Fruit fly (Drosophila melanogaster) whole organism, pupa: ENCODE measurements around the gene GluRIID.

Experiments
- CG10348 ChIP-seq: fragments of 200-800 bp; sonication (Bioruptor generic); IDR thresholded peaks from 2 replicates; pipeline ENCODE4 v1.3.6; 2022; ENCODE audit warnings: missing biosample characterization, missing genetic modification characterization
- CG12605 ChIP-seq: fragments of 200-800 bp; sonication (Bioruptor generic); IDR thresholded peaks from 2 replicates; pipeline ENCODE4 v1.3.6; 2022; ENCODE audit warnings: missing biosample characterization, missing genetic modification characterization
- CG13204 ChIP-seq: fragments of 200-800 bp; sonication (Bioruptor generic); optimal IDR thresholded peaks from 2 replicates; lab custom pipeline; 2018; ENCODE audit warnings: missing biosample characterization, mild to moderate bottlenecking, missing genetic modification characterization, moderate library complexity
- CG14655 ChIP-seq: fragments of 200-800 bp; sonication (Bioruptor generic); optimal IDR thresholded peaks from 3 replicates; lab custom pipeline; 2017; ENCODE audit warnings: mild to moderate bottlenecking, missing biosample characterization, missing genetic modification reagents, missing genetic modification characterization
- CG15710 ChIP-seq: fragments of 200-800 bp; sonication (Bioruptor generic); optimal IDR thresholded peaks from 2 replicates; lab custom pipeline; 2018; ENCODE audit warnings: missing biosample characterization, mild to moderate bottlenecking, missing genetic modification characterization, moderate library complexity
- CG17806 ChIP-seq: fragments of 200-800 bp; sonication (Bioruptor generic); optimal IDR thresholded peaks from 2 replicates; lab custom pipeline; 2018; ENCODE audit warnings: missing biosample characterization, mild to moderate bottlenecking, missing genetic modification characterization, moderate library complexity
- CG32121 ChIP-seq: fragments of 200-800 bp; sonication (Bioruptor generic); IDR thresholded peaks from 2 replicates; pipeline ENCODE4 v1.3.6; 2022; ENCODE audit warnings: missing biosample characterization, missing genetic modification characterization
- CG34367 ChIP-seq: fragments of 200-800 bp; sonication (Bioruptor generic); optimal IDR thresholded peaks from 2 replicates; lab custom pipeline; 2018; ENCODE audit warnings: missing biosample characterization, mild to moderate bottlenecking, missing genetic modification characterization
- CG4496 ChIP-seq: fragments of 200-800 bp; sonication (Bioruptor generic); IDR thresholded peaks from 3 replicates; pipeline ENCODE4 v1.3.6; 2022; ENCODE audit warnings: missing biosample characterization, missing genetic modification characterization
- CG8159 ChIP-seq: fragments of 200-800 bp; sonication (Bioruptor generic); optimal IDR thresholded peaks from 3 replicates; lab custom pipeline; 2018; ENCODE audit warnings: missing biosample characterization, mild to moderate bottlenecking, missing genetic modification characterization, moderate library complexity
- CG8301 ChIP-seq: fragments of 200-800 bp; sonication (Bioruptor generic); optimal IDR thresholded peaks from 2 replicates; lab custom pipeline; 2018; ENCODE audit warnings: missing biosample characterization, mild to moderate bottlenecking, missing genetic modification characterization
- CG9948 ChIP-seq: fragments of 200-800 bp; sonication (Bioruptor generic); optimal IDR thresholded peaks from 2 replicates; lab custom pipeline; 2018; ENCODE audit warnings: missing biosample characterization, mild to moderate bottlenecking, missing genetic modification characterization, moderate library complexity
- D1 ChIP-seq: fragments of 200-800 bp; sonication (Bioruptor generic); optimal IDR thresholded peaks from 2 replicates; lab custom pipeline; 2018; ENCODE audit warnings: missing biosample characterization, mild to moderate bottlenecking, missing genetic modification characterization, moderate library complexity
- Ets98B ChIP-seq: fragments of 200-800 bp; sonication (Bioruptor generic); IDR thresholded peaks from 2 replicates; pipeline ENCODE4 v1.3.6; 2022; ENCODE audit warnings: missing biosample characterization, missing genetic modification characterization
- Pif1A ChIP-seq: fragments of 200-800 bp; sonication (Bioruptor generic); optimal IDR thresholded peaks from 3 replicates; lab custom pipeline; 2016; ENCODE audit warnings: missing biosample characterization, missing genetic modification characterization
- Pif1B ChIP-seq: fragments of 200-800 bp; sonication (Bioruptor generic); optimal IDR thresholded peaks from 3 replicates; lab custom pipeline; 2016; ENCODE audit warnings: missing biosample characterization, missing genetic modification characterization
- Snoo ChIP-seq: fragments of 200-800 bp; sonication (Bioruptor generic); optimal IDR thresholded peaks from 3 replicates; lab custom pipeline; 2017; ENCODE audit warnings: missing biosample characterization, mild to moderate bottlenecking, missing genetic modification characterization, inconsistent platforms
- fd96Ca ChIP-seq: fragments of 200-800 bp; sonication (Bioruptor generic); IDR thresholded peaks from 3 replicates; pipeline ENCODE4 v1.3.6; 2022; ENCODE audit warnings: missing biosample characterization, missing genetic modification characterization
- gl ChIP-seq: fragments of 200-800 bp; sonication (Bioruptor generic); optimal IDR thresholded peaks from 2 replicates; lab custom pipeline; 2018; ENCODE audit warnings: missing biosample characterization, mild to moderate bottlenecking, missing genetic modification characterization
- rn ChIP-seq: fragments of 200-800 bp; sonication (Bioruptor generic); IDR thresholded peaks from 2 replicates; pipeline ENCODE4 v1.3.6; 2022; ENCODE audit warnings: missing biosample characterization, missing genetic modification characterization

GluRIID gene

dm6 chr3R:20652350-20652749 lies at the start of gene GluRIID:
GluRIID (minus strand) TSS chr3R:20652450.
- no peak for TF ChIP-seq Pif1B (GFP tag; lab: Kevin White, UChicago)

DNA sequence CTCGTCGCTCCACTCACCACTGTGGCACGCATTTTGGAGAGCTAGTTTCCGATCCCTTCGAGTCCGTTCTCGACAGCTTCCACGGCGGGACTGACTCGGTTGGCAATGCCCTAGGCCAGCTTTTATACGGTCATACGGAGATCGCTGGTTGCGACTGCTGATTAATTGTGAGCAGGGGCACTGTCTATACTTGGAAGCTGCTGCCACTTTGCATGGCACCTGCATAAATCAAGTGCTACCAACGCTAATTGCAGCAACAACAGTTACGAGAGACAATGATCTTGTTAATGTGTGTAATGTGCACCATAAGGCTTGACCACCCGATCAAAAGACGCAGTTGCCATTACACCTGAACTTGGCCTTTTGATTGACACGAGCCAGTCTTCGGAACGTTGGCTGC lies 25.0 kb upstream of the GluRIID start, which contains the start of gene CG4000:
CG4000 (minus strand) TSS at position 101 of the 400 bp plus-strand sequence.
- TF ChIP-seq Ets98B (GFP tag; lab: Robert Waterston, UW) (no peak), CG13204 (no peak)
- TF ChIP-seq, all 21 proteins: peak for 0

dm6 chr3R:20675772-20676171 lies 23.5 kb upstream of the GluRIID start:
- TF ChIP-seq Pif1A (GFP tag; lab: Kevin White, UChicago) (no peak), Snoo (tag; lab: Kevin White, UChicago) (no peak), Pif1B (GFP tag; lab: Kevin White, UChicago) (no peak), gl (tag; lab: Kevin White, UChicago) (no peak), CG8301 (tag; lab: Kevin White, UChicago) (no peak), CG32121 (GFP tag; lab: Robert Waterston, UW) (no peak), fd96Ca (GFP tag; lab: Robert Waterston, UW) (no peak), CG15710 (tag; lab: Kevin White, UChicago) (no peak), CG34367 (tag; lab: Kevin White, UChicago) (no peak), CG4496 (no peak), CG8159 (tag; lab: Kevin White, UChicago) (no peak), CG12605 (no peak), CG14655 (GFP tag; lab: Kevin White, UChicago) (no peak)

DNA sequence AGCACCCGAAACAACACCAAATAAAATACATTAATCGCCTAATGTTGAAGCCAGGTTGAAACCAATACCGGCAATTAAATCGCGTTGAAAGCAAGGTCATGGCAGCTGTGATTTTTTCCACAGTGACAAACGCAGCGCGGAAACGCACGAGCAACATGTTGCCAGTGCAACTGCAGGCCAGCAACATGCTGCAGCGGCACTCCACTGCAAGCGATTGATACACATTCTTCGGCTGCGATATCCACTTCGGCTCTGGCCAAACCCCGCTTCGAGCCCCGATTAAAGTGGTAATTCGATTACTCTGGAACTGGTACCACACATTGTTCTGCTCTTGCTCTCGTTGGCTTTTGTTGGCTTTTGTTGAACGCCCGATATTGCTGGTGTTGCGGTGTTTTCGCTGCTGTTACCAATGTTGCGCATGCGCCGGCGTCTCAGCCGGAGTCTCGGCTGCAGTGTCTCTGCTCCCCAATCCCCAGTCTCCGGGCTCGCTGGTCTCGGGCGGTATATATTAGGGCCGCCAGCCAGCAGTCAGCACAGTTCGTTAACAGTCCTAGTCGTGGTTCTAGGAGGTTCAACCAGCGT lies 16.9 kb upstream of the GluRIID start, which contains the start of gene Cpr92F:
Cpr92F (plus strand) TSS at position 532 of the 582 bp plus-strand sequence.
- TF ChIP-seq CG9948 (tag; lab: Kevin White, UChicago): no peak
- 0 out of 3 replicates have a peak, but pooled peaks have one; percentile 12 for TF ChIP-seq fd96Ca (GFP tag; lab: Robert Waterston, UW)
- TF ChIP-seq rn (GFP tag; lab: Robert Waterston, UW): no peak
- no peak for TF ChIP-seq CG8159 (tag; lab: Kevin White, UChicago)

DNA sequence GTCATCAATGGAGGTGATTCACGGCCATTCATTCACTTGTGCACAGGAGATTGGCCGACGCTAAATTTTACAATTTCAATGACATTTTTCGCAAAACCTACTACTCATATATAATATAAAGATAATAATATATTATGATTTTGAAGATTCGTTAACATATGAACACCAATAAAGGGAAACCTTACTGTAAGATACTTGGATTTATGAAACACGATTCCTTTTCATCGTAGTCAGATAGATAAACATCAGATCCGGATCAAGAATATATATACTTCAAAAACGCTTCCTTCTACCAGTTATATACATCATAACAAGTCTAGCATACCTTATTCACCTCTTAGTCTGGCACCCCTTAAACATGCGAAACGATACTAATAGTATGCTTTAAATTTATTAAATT lies 7.6 kb upstream of the GluRIID start, which contains the start of gene Nep4:
Nep4 (minus strand) TSS at position 101 of the 400 bp plus-strand sequence.
- TF ChIP-seq CG32121 (GFP tag; lab: Robert Waterston, UW) (no peak), CG13204 (no peak), Ets98B (GFP tag; lab: Robert Waterston, UW) (no peak), CG10348 (GFP tag; lab: Robert Waterston, UW) (no peak), CG12605 (no peak), fd96Ca (GFP tag; lab: Robert Waterston, UW) (no peak), gl (tag; lab: Kevin White, UChicago) (no peak), CG8301 (tag; lab: Kevin White, UChicago) (no peak), CG8159 (tag; lab: Kevin White, UChicago) (no peak), Pif1A (GFP tag; lab: Kevin White, UChicago) (no peak), CG14655 (GFP tag; lab: Kevin White, UChicago) (no peak)

DNA sequence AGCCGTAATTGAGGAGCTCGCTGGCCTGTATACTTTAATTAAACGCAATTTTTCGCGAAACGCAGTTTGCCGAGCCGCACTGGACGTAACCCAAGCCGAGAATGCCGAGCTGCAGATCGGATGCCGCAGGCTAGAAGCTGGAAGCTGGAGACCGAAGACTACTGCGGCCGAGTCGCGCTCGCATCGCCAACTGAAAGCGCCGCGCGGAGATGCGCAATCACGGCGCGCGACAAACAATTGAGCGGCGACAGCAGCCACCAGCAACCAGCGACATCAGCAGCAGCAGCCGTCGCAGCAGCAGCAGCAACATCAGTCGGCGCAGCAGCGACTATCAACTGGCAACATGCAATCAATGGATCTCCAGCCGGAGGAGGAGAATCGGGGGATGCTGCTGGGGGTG lies 4.4 kb upstream of the GluRIID start:
- TF ChIP-seq Ets98B (GFP tag; lab: Robert Waterston, UW): peak; percentile 69
- peak; percentile 60 for TF ChIP-seq CG4496
- no peak for TF ChIP-seq CG15710 (tag; lab: Kevin White, UChicago)
- TF ChIP-seq gl (tag; lab: Kevin White, UChicago): no peak
- TF ChIP-seq fd96Ca (GFP tag; lab: Robert Waterston, UW): peak; percentile 81
- peak; percentile 77 for TF ChIP-seq CG32121 (GFP tag; lab: Robert Waterston, UW)

DNA sequence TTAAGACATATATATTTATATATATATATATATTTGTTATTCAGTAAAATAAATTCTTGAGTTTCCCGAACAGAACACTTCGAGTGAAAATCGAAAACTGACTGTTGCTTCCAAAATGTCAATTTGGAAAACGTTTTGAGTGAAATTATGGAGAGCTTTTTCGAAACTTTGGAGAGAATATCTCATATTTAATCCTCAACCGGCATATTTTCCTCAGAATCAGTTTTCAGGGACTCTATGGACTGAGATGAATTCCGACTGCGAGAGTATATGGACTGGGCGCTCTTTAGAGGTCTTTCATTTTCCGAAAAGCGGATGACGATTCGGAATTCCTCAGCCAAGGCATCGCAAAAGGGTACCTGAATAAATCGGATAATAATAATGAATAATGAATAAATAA lies 3.6 kb downstream of the GluRIID start, which contains the start of gene GluRIIE:
GluRIIE (minus strand) TSS at position 101 of the 400 bp plus-strand sequence.
- TF ChIP-seq CG8159 (tag; lab: Kevin White, UChicago) (no peak), CG13204 (no peak), D1 (tag; lab: Kevin White, UChicago) (no peak), Ets98B (GFP tag; lab: Robert Waterston, UW) (no peak), CG14655 (GFP tag; lab: Kevin White, UChicago) (no peak), CG34367 (tag; lab: Kevin White, UChicago) (no peak), rn (GFP tag; lab: Robert Waterston, UW) (no peak), CG15710 (tag; lab: Kevin White, UChicago) (no peak)

DNA sequence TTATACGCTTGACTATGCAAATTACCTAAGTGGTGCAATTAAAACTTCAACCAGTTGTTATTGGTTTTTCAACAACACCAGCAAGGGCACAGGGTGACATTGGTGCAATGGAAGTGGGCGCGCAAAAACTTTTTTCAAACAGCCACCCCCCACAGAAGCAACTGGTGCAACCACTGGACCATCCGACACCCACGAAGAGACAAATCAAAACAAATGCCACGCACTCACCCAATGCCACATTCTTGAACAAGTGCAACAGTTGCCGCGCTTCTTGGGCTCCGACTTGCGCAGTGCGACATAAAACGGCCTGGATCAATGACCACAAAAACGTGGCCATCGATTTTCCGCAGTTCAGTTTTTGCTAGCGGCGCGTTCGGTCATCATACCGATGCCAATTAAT lies 16.5 kb downstream of the GluRIID start:
- TF ChIP-seq Ets98B (GFP tag; lab: Robert Waterston, UW) (0 out of 2 replicates have a peak, but pooled peaks have one; percentile 16), rn (GFP tag; lab: Robert Waterston, UW) (no peak), CG34367 (tag; lab: Kevin White, UChicago) (no peak), Snoo (tag; lab: Kevin White, UChicago) (no peak), CG32121 (GFP tag; lab: Robert Waterston, UW) (no peak), Pif1A (GFP tag; lab: Kevin White, UChicago) (no peak), CG15710 (tag; lab: Kevin White, UChicago) (no peak), CG4496 (no peak), CG12605 (peak; percentile 95), CG17806 (tag; lab: Kevin White, UChicago) (no peak), Pif1B (GFP tag; lab: Kevin White, UChicago) (no peak)
- TF ChIP-seq, all 21 proteins: peak for 2
